Worm (Caenorhabditis elegans) whole organism, L2 larva: ENCODE measurements around the gene C10B5.1.
A peak's percentile ranks its signal among the peaks of the same experiment; 100 is the strongest.

ENCODE experiments used
- C34F6.9 ChIP-seq: fragments of 150-350 bp; optimal IDR thresholded peaks from 2 replicates; lab custom pipeline; 2014; ENCODE audit warnings: missing biosample characterization, missing genetic modification characterization
- F13H6.1 ChIP-seq: sonication (generic microtip); optimal IDR thresholded peaks from 2 replicates; lab custom pipeline; 2016; ENCODE audit warnings: missing genetic modification characterization, missing compliant biosample characterization
- Y55F3AM.14 ChIP-seq: fragments of 200-800 bp; sonication (Bioruptor generic); optimal IDR thresholded peaks from 2 replicates; lab custom pipeline; 2018; ENCODE audit warnings: mild to moderate bottlenecking, missing genetic modification characterization, missing compliant biosample characterization
- ZK546.5 ChIP-seq: sonication (generic microtip); optimal IDR thresholded peaks from 2 replicates; lab custom pipeline; 2017; ENCODE audit warnings: missing biosample characterization, missing genetic modification characterization
- alr-1 ChIP-seq: fragments of 150-350 bp; optimal IDR thresholded peaks from 2 replicates; lab custom pipeline; 2014; ENCODE audit warnings: missing biosample characterization, missing genetic modification characterization
- ama-1 ChIP-seq: fragments of 150-350 bp; optimal IDR thresholded peaks from 2 replicates; lab custom pipeline; 2018; ENCODE audit warnings: inconsistent platforms
- blmp-1 ChIP-seq: sonication (generic microtip); optimal IDR thresholded peaks from 2 replicates; lab custom pipeline; 2017; ENCODE audit warnings: missing genetic modification characterization, mild to moderate bottlenecking, missing compliant biosample characterization, antibody characterized with exemption, moderate library complexity; ENCODE audit not compliant: insufficient read depth
- ceh-16 ChIP-seq: fragments of 150-350 bp; optimal IDR thresholded peaks from 2 replicates; lab custom pipeline; 2014; ENCODE audit warnings: missing biosample characterization, missing genetic modification characterization
- ceh-82 ChIP-seq: fragments of 150-350 bp; optimal IDR thresholded peaks from 2 replicates; lab custom pipeline; 2014; ENCODE audit warnings: missing biosample characterization, missing genetic modification characterization
- crh-2 ChIP-seq: sonication (generic microtip); optimal IDR thresholded peaks from 2 replicates; lab custom pipeline; 2017; ENCODE audit warnings: missing biosample characterization, missing genetic modification characterization
- dmd-4 ChIP-seq: sonication (generic microtip); optimal IDR thresholded peaks from 2 replicates; lab custom pipeline; 2017; ENCODE audit warnings: missing biosample characterization, missing genetic modification characterization
- egl-27 ChIP-seq: sonication (generic microtip); optimal IDR thresholded peaks from 3 replicates; lab custom pipeline; 2017; ENCODE audit warnings: missing biosample characterization, missing genetic modification reagents, missing genetic modification characterization
- elt-1 ChIP-seq: fragments of 150-350 bp; optimal IDR thresholded peaks from 2 replicates; lab custom pipeline; 2014; ENCODE audit warnings: missing biosample characterization, missing genetic modification characterization
- elt-3 ChIP-seq: sonication (generic microtip); optimal IDR thresholded peaks from 2 replicates; lab custom pipeline; 2017; ENCODE audit warnings: missing biosample characterization, missing genetic modification characterization
- fos-1 ChIP-seq: fragments of 150-350 bp; optimal IDR thresholded peaks from 2 replicates; lab custom pipeline; 2014; ENCODE audit warnings: missing biosample characterization, missing genetic modification characterization
- gmeb-1 ChIP-seq: fragments of 150-350 bp; optimal IDR thresholded peaks from 2 replicates; lab custom pipeline; 2014; ENCODE audit warnings: missing biosample characterization, missing genetic modification characterization
- lin-11 ChIP-seq: fragments of 150-350 bp; sonication (generic microtip); optimal IDR thresholded peaks from 2 replicates; lab custom pipeline; 2014; ENCODE audit warnings: missing biosample characterization, missing genetic modification characterization, inconsistent platforms, mixed read lengths
- lin-13 ChIP-seq: fragments of 150-350 bp; optimal IDR thresholded peaks from 2 replicates; lab custom pipeline; 2014; ENCODE audit warnings: missing biosample characterization, missing genetic modification reagents, missing genetic modification characterization
- lin-39 ChIP-seq: fragments of 150-350 bp; optimal IDR thresholded peaks from 2 replicates; lab custom pipeline; 2014; ENCODE audit warnings: missing biosample characterization, missing genetic modification reagents, missing genetic modification characterization
- lsy-2 ChIP-seq, 2 experiments: fragments of 150-350 bp in 1 of 2; sonication (generic microtip) in 1 of 2; optimal IDR thresholded peaks; 2 replicates each; lab custom pipeline; 2014 to 2017; ENCODE audit warnings: missing biosample characterization in 2 of 2, missing genetic modification characterization in 2 of 2
- mab-5 ChIP-seq: fragments of 150-350 bp; optimal IDR thresholded peaks from 2 replicates; lab custom pipeline; 2014; ENCODE audit warnings: missing biosample characterization, missing genetic modification characterization
- mbf-1 ChIP-seq: sonication (generic microtip); optimal IDR thresholded peaks from 2 replicates; lab custom pipeline; 2017; ENCODE audit warnings: missing biosample characterization, missing genetic modification characterization
- nhr-12 ChIP-seq: fragments of 150-350 bp; optimal IDR thresholded peaks from 2 replicates; lab custom pipeline; 2014; ENCODE audit warnings: missing biosample characterization, missing genetic modification characterization
- nhr-129 ChIP-seq: fragments of 150-350 bp; optimal IDR thresholded peaks from 2 replicates; lab custom pipeline; 2014; ENCODE audit warnings: missing biosample characterization, missing genetic modification characterization
- nhr-21 ChIP-seq: fragments of 150-350 bp; optimal IDR thresholded peaks from 2 replicates; lab custom pipeline; 2014; ENCODE audit warnings: missing biosample characterization, missing genetic modification characterization
- nhr-23 ChIP-seq: fragments of 150-350 bp; optimal IDR thresholded peaks from 2 replicates; lab custom pipeline; 2014; ENCODE audit warnings: missing biosample characterization, missing genetic modification reagents, missing genetic modification characterization
- nhr-237 ChIP-seq: fragments of 150-350 bp; optimal IDR thresholded peaks from 2 replicates; lab custom pipeline; 2014; ENCODE audit warnings: missing biosample characterization, missing genetic modification characterization
- nhr-6 ChIP-seq: fragments of 150-350 bp; optimal IDR thresholded peaks from 2 replicates; lab custom pipeline; 2014; ENCODE audit warnings: missing biosample characterization, missing genetic modification characterization
- nhr-77 ChIP-seq: fragments of 150-350 bp; optimal IDR thresholded peaks from 2 replicates; lab custom pipeline; 2014; ENCODE audit warnings: missing biosample characterization, missing genetic modification characterization
- peb-1 ChIP-seq: fragments of 150-350 bp; optimal IDR thresholded peaks from 2 replicates; lab custom pipeline; 2014; ENCODE audit warnings: missing biosample characterization, missing genetic modification characterization
- sem-4 ChIP-seq: fragments of 150-350 bp; optimal IDR thresholded peaks from 2 replicates; lab custom pipeline; 2014; ENCODE audit warnings: missing biosample characterization, missing genetic modification reagents, missing genetic modification characterization
- skn-1 ChIP-seq: sonication (generic microtip); optimal IDR thresholded peaks from 2 replicates; lab custom pipeline; 2017; ENCODE audit warnings: missing biosample characterization, missing genetic modification characterization
- sma-3 ChIP-seq: sonication (generic microtip); optimal IDR thresholded peaks from 2 replicates; lab custom pipeline; 2016; ENCODE audit warnings: missing genetic modification reagents, missing genetic modification characterization, missing compliant biosample characterization
- snpc-4 ChIP-seq: fragments of 150-350 bp; optimal IDR thresholded peaks from 2 replicates; lab custom pipeline; 2014; ENCODE audit warnings: missing biosample characterization, missing genetic modification characterization
- unc-39 ChIP-seq: fragments of 150-350 bp; optimal IDR thresholded peaks from 2 replicates; lab custom pipeline; 2014; ENCODE audit warnings: missing biosample characterization, missing genetic modification characterization
- unc-55 ChIP-seq: fragments of 150-350 bp; sonication (generic microtip); optimal IDR thresholded peaks from 3 replicates; lab custom pipeline; 2014; ENCODE audit warnings: missing biosample characterization, missing genetic modification reagents, missing genetic modification characterization
- unc-62 ChIP-seq: fragments of 150-350 bp; optimal IDR thresholded peaks from 2 replicates; lab custom pipeline; 2014; ENCODE audit warnings: missing biosample characterization, missing genetic modification reagents, missing genetic modification characterization
- zag-1 ChIP-seq: fragments of 150-350 bp; optimal IDR thresholded peaks from 2 replicates; lab custom pipeline; 2014; ENCODE audit warnings: missing biosample characterization, missing genetic modification characterization
- ztf-11 ChIP-seq: sonication (generic microtip); optimal IDR thresholded peaks from 2 replicates; lab custom pipeline; 2017; ENCODE audit warnings: missing biosample characterization, missing genetic modification characterization
- ztf-4 ChIP-seq: fragments of 150-350 bp; optimal IDR thresholded peaks from 2 replicates; lab custom pipeline; 2014; ENCODE audit warnings: missing biosample characterization, missing genetic modification characterization

C10B5.1 gene

ce11 chrV:8622314-8622713 is 41.3 kb downstream of the C10B5.1 start, which contains the start of gene F41E6.1:
Gene F41E6.1, plus strand, starts transcription at chrV:8622614.
- no peak for TF ChIP-seq Y55F3AM.14 (GFP tag; lab: Kevin White, UChicago)
- no peak for TF ChIP-seq nhr-77 (tag; lab: Kevin White, UChicago)
- no peak for TF ChIP-seq dmd-4 (tag; lab: Kevin White, UChicago)
- TF ChIP-seq nhr-237 (tag; lab: Kevin White, UChicago), result no peak
- no peak for TF ChIP-seq elt-1 (tag; lab: Kevin White, UChicago)
- no peak for TF ChIP-seq sma-3 (GFP tag; lab: Kevin White, UChicago)
- TF ChIP-seq nhr-129, result no peak
- TF ChIP-seq crh-2 (tag; lab: Kevin White, UChicago), result no peak
- no peak for TF ChIP-seq egl-27 (tag; lab: Kevin White, UChicago)
- TF ChIP-seq C34F6.9, result no peak
- TF ChIP-seq ama-1 (lab: Kevin White, UChicago), result no peak
- no peak for TF ChIP-seq F13H6.1
- no peak for TF ChIP-seq lsy-2 (tag; optimal IDR thresholded peaks at IDR 0.05; lab: Kevin White, UChicago)
- TF ChIP-seq mab-5 (tag; lab: Kevin White, UChicago), result no peak
- TF ChIP-seq, all 48 proteins: peak for 0

DNA sequence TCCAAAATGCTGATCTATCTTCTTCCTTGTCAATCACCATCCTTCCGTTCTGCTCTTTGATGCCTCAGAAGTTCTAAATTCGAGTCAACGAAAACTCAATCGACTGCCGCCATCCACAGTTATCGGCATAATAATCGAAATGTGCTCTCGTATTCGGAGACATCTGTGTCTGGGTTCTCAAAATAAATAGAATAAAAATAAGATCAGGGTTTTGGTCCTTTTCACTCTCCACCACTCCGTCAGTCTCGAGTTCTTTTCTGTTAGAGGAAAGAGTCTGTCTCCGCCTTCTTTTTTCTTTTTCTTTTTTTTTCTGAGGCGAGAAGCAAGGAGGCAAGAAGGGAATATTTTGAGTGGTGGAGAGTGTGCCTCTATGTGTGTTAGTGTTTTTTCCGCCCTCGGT is 42.7 kb downstream of the C10B5.1 start, which contains the start of gene F41E6.17:
Gene F41E6.17 (plus strand): TSS at position 348 of the 400 bp plus-strand sequence.
- TF ChIP-seq dmd-4 (tag; lab: Kevin White, UChicago) (no peak), unc-55 (GFP tag; lab: Kevin White, UChicago) (peak; percentile 10)

DNA sequence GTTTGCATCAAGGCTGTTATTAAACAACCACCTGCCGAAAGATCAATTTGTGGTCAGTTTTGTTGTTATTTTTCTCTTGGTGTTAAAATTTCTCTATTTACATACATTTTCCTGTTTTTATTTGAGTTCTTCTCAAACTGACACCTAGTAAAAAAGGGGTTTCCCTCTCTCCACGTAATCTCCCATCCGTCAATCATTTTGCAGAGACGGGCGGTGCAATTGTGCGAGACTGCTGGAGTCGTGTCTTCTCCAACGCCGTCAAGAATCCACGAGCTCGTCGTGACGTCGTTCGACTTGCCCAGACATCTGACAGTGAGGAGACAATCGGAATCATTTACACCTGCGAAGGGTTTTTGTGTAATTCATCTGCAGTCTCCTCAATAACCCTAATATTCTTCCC is 45.3 kb downstream of the C10B5.1 start:
- no peak for TF ChIP-seq gmeb-1 (tag; lab: Kevin White, UChicago)
- no peak for TF ChIP-seq unc-39

- TF ChIP-seq gmeb-1 (tag; lab: Kevin White, UChicago) (no peak), sma-3 (GFP tag; lab: Kevin White, UChicago) (no peak), skn-1 (no peak), ceh-16 (tag; lab: Kevin White, UChicago) (no peak), dmd-4 (tag; lab: Kevin White, UChicago) (no peak), nhr-21 (no peak)
These were observed 46.5 kb downstream of the C10B5.1 start for ce11 chrV:8627580-8627979.

DNA sequence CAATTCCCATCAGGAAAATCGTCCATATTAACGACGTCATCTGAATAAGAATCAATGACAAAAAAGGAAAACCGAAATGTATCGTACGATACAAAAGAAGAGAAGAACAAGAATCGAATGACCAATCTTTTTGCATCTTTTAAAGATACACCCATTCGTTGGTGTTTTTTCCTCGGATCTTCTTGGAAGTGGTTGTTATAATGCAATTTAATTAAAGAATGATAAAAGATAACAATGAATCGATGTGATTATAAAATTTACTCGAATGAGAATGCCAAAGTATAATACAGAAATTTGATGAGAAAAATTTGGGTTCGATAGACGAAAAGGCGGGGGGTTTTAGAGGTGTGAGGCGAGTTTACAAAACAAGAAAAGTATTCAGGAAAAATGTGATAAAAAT is 48.0 kb downstream of the C10B5.1 start, which contains the start of gene F41E6.12:
Gene F41E6.12 (minus strand): TSS at position 101 of the 400 bp plus-strand sequence.
- TF ChIP-seq elt-3 (tag; lab: Kevin White, UChicago) (no peak), nhr-21 (no peak), unc-39 (no peak), sem-4 (no peak), elt-1 (tag; lab: Kevin White, UChicago) (no peak)

DNA sequence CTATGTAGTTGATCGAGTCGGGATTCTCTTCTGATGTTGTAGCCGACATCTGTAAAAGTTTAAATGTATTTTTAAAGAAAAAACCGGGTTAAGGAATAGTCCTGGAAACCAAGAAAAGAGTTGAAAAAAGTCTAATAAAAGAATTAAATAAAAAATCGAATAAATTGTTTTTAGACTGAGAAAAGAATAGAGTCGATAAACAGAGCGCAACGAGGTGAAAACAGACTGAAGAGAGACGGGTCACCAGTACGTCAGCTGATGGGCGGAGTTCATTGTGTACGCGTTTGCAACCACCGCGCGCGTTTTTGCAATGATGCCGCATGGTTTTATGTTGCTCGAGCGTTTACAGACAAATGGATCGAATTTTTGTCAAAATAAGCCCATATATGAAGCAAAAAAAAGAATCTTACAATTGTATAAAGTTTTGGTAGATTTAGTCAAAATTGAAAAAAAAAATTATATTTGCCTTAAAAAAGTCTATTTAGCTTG is 50.3 kb downstream of the C10B5.1 start, which contains the start of gene atg-18:
Gene atg-18 (minus strand): TSS at position 51 of the 489 bp plus-strand sequence.
- peak; percentile 63 for TF ChIP-seq lin-13 (GFP tag; lab: Kevin White, UChicago)
- peak; percentile 2 for TF ChIP-seq egl-27 (tag; lab: Kevin White, UChicago)
- no peak for TF ChIP-seq peb-1 (tag; lab: Kevin White, UChicago)
- TF ChIP-seq sma-3 (GFP tag; lab: Kevin White, UChicago), result peak; percentile 71
- TF ChIP-seq lin-11 (tag; lab: Kevin White, UChicago), result peak; percentile 81
- TF ChIP-seq alr-1 (tag; lab: Kevin White, UChicago), result no peak
- no peak for TF ChIP-seq nhr-23 (tag; lab: Kevin White, UChicago)
- no peak for TF ChIP-seq ztf-4 (tag; lab: Kevin White, UChicago)
- TF ChIP-seq fos-1, result peak; percentile 64
- TF ChIP-seq snpc-4, result peak; percentile 22
- no peak for TF ChIP-seq lin-39 (tag; lab: Kevin White, UChicago)
- TF ChIP-seq ztf-11, result no peak
- peak; percentile 56 for TF ChIP-seq sem-4
- peak; percentile 9 for TF ChIP-seq unc-62 (GFP tag; lab: Kevin White, UChicago)
- no peak for TF ChIP-seq nhr-6 (tag; lab: Kevin White, UChicago)
- TF ChIP-seq blmp-1 (tag; lab: Kevin White, UChicago), result peak; percentile 64
- TF ChIP-seq ama-1 (lab: Kevin White, UChicago), result peak; percentile 6
- no peak for TF ChIP-seq zag-1 (tag; lab: Kevin White, UChicago)
- TF ChIP-seq nhr-77 (tag; lab: Kevin White, UChicago), result no peak
- TF ChIP-seq nhr-237 (tag; lab: Kevin White, UChicago), result no peak
- TF ChIP-seq mab-5 (tag; lab: Kevin White, UChicago), result peak; percentile 45
- TF ChIP-seq ceh-82, result no peak
- TF ChIP-seq dmd-4 (tag; lab: Kevin White, UChicago), result no peak
- TF ChIP-seq lsy-2 (tag; optimal IDR thresholded peaks at IDR 0.05; lab: Kevin White, UChicago), result peak in 1 of 2 experiments; percentile 76
- no peak for TF ChIP-seq mbf-1 (tag; lab: Kevin White, UChicago)
- TF ChIP-seq gmeb-1 (tag; lab: Kevin White, UChicago), result peak; percentile 73
- TF ChIP-seq ceh-16 (tag; lab: Kevin White, UChicago), result no peak
- TF ChIP-seq unc-55 (GFP tag; lab: Kevin White, UChicago), result peak; percentile 77
- no peak for TF ChIP-seq unc-39
- TF ChIP-seq ZK546.5 (tag; lab: Kevin White, UChicago), result no peak
- peak; percentile 67 for TF ChIP-seq crh-2 (tag; lab: Kevin White, UChicago)
- no peak for TF ChIP-seq nhr-12
- TF ChIP-seq nhr-129, result peak; percentile 84
- peak; percentile 73 for TF ChIP-seq C34F6.9
